Fruit fly (Drosophila melanogaster) whole organism, larva: Measurements from ENCODE around the gene RabGGTb.

ENCODE experiments used
- noc ChIP-seq: fragments of 200-800 bp; sonication (Bioruptor generic); optimal IDR thresholded peaks from 3 replicates; lab custom pipeline; 2019; ENCODE audit warnings: missing biosample characterization, mild to moderate bottlenecking, missing genetic modification characterization, moderate library complexity

Gene RabGGTb

DNA sequence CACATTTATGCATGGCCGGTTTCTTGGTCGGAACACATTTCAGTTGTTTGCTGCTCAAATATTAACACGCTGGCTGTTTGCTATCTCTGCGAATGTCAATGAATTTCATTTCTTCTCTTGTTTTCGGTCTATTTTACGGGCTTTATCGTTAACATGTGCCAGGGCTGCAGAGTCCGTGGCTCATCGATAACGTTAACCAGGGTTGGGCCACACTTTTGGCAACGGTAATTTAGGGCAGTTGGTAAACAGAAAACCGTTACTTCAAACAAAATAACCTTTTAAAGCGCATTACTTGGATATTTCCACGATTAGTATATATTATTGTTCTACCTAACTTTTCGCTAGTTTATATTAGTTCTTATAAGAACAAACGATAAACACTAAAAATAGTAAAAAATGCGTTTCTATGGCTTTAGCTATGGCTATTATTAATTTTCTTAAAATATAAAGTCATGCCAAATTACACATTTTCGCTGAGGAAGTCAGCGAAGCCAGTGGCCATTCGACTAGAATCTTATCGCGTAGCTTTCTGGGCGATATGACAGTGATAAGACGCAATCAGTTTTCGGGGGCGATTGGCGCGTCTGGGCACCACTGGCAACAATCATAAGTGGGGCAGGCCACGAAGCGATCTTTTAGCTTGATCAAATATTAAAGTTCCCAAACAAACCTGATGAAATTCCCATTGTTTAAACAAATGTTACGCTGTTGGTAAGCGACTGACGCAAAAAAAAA lies 4.2 kb downstream of the RabGGTb start:
- TF ChIP-seq noc, result peak; percentile 63

DNA sequence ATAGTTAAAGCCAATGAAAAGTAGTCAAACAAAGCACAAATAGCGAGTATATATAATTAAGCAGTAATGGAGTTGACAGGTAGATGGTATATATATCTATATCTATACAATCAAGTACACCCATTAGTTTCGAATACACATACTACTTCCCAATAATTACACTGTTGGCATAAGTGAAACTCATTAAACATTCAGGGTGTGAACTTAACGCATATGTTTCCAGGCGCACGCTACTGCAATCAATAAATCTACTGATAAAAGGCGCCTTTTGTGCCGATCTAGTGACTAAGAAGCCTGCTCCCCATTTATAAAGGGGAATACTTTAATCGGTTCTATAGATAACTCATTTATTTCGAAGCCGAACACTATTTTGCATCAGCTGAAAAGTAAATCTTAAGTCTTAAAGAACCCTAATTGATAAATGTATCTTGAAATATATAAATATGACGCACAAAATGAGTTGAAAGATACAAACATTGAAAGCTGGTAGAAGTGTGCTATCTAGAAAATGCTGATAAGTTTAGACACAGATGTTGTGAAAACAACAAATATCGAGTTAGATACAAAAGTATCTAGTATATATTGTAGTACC lies 4.9 kb downstream of the RabGGTb start:
- TF ChIP-seq noc, result no peak

DNA sequence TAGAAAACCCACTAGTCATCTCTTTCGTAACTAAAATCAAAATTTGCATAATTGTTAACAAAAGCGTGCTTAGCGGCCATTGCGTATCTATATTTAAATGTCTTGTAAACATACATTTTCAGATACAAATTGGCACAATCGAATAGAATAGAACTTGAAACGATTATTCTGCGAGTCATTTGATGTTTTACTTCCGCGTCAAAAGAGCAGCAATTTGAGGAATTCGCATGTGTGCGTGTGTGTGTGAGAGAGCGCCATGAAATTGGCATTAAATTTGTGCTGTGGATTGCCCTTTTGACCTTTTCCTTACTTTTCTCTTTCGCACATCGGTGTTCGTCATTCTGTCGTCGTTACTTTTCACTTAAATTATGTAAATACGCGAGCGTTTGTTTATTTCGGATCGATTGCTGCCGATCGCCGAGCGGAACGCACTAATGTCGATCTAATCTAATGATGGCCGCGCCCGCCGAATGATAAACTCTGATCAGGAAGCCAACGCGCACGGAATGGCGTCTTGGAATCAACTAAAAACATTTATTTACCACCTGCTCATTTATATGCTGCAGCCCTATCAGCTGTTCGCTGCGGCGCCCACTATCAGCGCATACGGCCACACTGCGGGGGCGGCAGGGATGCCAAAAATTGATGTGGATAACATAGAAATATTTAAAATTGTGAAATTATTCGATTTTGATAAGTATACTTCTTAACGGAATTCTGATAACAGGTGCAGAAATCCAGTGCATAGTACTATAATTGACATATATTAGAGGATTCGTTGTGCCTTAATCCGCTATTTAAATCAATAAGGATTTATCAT lies 6.0 kb downstream of the RabGGTb start:
- TF ChIP-seq noc, result no peak

DNA sequence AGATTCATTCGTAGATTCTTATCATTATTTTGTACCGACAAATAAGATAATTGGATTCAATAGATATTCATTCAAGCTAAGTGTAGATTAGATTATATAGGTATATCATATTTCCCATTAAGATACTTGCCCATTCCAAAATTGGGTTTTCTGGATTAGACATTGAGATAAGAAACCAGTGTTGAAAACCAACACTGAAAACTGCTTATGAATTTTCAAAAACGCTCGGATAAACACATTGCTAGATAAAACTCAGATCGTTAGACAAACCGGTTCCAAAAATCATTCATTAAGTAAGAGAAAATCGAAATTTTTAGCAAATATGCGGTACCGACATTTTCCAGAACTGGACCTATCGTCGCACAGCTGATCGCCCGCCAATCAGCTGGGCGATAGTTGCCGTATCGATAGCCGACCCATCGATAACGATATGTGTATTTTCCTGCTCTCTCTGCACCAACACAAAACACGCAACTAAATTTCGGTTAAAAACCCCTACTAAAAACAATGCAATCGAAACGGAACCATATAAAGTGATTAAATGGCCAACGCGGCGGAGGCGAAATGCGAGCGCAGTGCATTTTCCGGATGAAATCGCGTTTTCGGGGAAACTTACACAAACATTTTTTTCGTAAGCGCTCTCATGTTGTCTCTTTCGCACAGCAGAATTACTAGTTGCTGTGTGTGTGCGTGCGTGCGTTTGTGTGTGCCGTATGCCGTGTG lies 6.8 kb downstream of the RabGGTb start, which contains the start of the genes NTPase and lilli:
TSS of gene NTPase (minus strand) at position 348 of the 723 bp plus-strand sequence.
TSS of gene lilli (plus strand) at position 427 of the 723 bp plus-strand sequence.
- no peak for TF ChIP-seq noc

DNA sequence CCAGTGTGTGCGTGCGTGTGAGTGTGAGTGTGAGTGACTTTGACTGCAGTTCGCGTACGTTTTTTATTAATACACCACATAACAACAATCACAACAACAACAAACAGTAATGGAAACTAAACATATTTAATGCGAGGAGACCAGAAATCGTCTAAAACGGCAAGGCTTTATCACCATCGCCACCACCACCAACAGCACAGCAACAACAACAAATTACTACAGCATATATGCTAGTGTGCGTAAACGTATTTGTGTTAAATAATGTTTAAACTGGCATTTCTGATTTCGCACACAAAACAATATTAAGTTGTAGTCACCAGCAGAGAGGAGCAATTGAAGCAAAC lies 7.3 kb downstream of the RabGGTb start:
- TF ChIP-seq noc, result no peak

DNA sequence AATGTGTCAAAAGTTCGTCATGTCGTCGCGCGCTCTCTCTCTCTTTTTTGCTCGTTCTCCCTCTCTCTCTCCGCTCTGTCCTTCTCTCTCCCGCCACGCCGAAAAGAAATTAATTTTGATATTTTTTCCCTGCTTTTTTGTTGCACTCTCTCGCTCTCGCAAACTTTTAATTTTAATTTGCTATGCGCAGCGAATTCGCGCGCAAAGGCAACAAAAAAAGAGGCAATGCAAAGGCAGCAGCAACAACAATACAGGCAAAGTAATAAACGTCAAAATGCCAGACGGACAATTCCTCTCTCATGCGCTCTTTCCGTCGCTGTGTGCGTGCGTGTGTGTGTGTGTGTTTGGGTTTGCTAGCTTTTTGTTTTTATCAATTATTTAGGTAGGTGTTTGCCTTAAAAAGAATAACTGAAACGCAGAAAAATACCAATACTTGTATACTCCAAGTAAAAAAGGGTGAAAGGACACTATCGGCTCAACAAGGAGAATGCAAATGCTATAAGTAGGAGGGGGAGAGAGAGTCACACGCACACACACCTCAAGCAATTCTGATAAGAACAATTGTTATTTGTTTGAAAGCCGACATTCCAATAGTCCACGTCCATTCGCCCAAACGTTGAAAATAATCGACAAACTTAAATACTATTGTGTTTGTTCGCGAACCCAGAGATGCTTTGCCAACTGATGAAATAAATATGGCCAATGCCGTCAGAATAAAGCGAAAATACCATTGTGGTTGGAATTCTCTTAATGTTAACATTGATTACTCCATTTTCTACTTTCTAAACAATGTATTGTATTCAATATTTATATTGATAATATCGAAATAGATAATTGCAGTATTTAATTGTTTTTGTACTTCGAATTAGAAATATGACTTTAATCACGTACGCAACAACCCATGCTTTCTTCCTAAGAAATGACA lies 8.0 kb downstream of the RabGGTb start:
- no peak for TF ChIP-seq noc

DNA sequence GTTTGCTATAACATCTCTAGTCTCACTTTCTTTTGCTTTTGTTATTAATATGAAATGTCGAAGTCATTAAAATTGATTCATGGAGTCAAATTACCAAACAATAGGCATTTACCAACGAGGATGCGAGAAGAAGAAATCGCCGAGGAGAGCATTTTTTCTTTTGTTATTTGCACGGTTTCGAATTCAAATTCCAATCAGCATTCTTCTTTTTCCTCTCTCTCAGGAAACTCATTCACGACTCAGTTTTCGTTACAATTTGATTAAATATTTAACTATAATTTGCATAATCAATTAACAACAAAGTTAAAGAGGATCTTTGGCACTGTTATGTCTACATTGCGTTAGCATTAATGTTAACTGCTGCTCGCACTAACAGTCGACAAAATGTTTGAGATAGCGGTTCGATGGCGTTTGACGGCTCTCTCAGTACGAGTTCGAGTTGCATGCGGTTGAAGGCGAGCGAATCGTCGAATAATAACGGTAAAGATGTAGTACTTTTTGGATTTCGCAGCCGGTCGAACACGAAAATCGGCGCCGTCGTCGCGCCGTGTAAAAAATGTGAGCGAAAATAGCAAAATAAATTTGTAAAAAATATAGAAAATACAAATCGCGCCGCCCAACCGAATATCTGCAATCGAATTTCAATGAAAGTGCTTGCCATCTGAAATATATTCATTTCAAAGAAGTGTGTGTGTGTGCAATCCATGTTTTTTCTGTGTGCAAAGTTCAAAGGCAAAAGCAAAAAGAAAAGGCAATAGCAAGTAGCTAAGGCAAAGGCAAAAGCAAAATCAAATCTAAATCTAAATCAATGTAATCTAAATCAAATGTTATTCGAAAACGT lies 9.1 kb downstream of the RabGGTb start:
- no peak for TF ChIP-seq noc

DNA sequence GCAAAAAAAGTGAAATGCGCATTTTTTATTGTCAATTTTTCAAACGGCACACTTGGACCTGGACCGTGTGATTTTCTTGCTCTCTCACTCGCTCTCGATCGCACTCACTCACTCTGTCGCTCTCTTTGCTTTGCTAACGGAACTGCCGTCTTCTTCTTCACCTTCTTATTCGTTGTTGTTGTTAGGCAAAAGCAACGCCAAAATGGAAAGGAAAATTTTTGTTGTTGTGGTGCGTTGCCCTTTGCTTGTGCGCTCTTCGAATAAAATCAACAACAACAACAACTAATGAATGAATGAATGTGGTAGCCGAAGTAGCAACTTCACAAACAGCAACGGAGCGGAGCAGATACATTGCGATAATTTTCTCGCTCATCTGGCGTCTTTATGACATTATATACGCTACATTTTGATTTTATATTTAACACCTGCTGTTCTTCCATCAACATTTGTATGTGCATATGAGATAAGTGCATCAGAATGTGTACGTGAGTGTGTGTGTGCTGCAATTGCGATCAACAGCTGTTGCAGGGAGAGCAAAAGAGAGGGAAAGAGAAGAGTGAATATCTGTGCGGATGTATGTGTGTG lies 10.0 kb downstream of the RabGGTb start:
- peak; percentile 10 for TF ChIP-seq noc

DNA sequence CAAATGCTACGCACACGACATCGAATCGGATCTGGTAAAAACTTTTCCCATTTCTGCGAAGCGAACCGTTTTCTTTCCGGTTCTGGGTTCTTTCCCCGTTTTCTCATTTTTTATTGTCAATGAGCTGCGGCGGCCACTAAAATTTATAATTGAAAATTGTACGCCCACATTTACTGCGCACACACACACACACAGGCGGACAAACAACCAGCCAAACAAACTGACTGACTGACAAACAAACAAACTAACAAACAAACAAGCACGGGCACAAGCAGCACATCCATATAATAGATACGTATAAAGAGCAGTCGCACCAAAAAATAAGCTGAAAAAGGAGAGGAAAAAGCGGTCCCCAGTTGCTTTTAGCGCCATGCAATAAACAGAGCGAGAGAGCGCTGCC lies 12.3 kb downstream of the RabGGTb start:
- TF ChIP-seq noc, result no peak

DNA sequence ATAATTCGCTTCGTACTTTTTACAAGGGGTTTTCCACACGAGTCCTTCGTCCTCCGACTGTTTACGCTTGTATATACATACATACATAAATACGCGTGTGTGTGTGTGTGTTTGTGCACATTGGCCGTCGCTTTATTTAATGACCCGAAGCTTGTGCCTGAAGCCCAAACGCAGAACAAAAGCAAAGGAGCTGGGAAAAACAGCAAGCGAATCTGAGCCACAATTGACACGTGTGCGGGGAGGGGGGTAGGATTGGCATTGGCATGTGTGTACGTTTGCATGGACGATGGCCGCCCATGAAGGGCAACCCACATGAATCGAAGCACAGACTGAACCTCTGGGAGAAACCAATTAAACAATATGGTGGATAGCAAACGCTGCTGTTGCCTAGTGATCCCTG lies 15.4 kb downstream of the RabGGTb start:
- TF ChIP-seq noc, result no peak

DNA sequence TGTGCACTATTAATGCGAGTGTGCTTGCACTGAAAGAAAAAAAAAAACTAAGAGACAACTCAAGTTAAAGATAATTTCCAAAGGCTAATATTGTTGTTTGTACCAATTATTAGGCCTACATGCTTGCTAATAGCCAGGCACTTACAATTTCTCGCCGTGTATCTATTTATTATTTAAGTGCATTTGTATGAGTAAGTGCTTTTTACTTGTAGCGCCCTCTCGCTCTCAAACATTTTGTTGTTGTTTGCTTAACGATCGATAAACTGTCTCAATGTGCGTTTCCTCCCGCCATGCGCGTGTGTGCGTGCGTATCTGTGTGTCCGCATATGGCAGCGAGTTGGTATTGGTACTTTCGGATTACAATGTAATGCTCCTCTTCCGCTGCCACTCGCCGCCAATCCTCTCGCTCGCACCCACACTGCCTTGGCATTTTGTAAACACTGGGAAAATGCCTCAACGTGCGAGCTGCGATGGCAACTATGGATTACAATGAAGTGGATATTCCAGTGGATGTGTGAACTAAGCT lies 18.2 kb downstream of the RabGGTb start:
- no peak for TF ChIP-seq noc

DNA sequence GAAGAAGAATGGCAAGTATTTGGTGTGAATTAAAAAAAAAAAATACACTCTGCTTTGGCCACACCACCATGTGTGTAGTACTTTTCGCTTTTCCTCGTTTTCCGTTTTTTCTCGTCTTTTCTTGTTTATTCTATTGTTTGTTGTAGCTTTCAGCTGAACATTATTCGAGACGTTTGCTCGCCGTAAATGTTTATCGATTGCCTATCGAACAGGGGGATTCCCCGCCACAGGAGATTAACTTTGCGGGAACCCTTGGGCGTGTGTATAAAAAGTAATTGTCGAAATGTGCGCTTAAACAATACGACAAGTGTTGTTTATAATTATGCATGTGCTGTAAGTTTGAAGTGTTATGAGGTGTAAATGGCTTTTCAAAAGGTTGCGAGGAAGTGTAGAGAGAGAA lies 18.8 kb downstream of the RabGGTb start:
- TF ChIP-seq noc, result no peak

DNA sequence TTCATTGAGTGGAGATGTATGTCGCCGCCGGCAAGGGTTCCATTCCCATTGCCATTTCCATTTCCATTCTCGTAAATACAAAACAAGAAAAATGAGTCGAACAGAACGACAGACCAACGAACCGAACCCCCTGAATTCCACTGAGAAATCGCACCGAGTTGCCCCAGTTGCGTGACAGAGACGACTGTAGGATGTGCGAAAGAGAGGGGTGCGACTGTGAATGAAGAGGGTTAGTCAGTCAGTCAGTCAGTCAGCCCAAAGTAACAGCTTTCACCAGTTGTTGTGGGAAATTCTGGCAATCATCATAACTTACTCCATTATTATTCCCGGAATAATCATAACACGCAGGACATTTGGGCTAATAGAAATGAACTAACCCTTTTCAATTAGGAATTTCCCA lies 19.3 kb downstream of the RabGGTb start:
- TF ChIP-seq noc, result no peak

DNA sequence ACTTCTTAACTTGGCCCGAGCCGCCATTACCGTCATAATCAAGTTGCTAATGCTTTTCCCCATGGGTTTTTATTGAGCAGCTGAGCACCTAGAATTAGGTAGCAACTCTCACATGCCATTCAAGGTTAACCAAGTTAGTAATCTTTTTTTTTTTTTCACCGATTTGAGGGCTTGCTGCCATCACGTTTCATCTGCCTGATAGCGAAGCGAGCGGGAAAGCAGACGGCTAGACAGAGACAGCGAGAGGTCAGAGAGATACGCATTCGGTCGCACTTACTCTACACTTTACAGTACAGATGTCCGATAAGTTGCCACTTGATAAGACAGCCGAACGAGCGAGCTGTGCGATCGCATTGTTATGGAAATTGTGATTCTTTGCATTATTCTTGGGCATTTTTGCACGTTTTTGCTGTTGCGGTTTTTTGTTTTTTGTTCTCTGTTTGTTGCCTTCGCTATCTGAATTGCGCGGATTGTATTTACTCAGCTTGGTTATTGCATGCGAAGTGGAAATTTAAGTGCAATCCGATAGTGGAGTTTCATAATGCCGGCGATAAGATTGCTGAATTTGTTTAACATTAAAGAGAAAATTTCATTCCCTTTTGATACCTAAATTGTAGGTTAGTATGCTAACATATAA lies 21.6 kb downstream of the RabGGTb start:
- peak; percentile 50 for TF ChIP-seq noc
